Worm (Caenorhabditis elegans) whole organism, late embryonic: Measurements from ENCODE around the gene F52D10.2.

Experiments used
- C38D4.7 ChIP-seq: fragments of 200-800 bp; sonication (Bioruptor generic); optimal IDR thresholded peaks from 2 replicates; lab custom pipeline; 2018; ENCODE audit warnings: mild to moderate bottlenecking, missing genetic modification characterization, moderate library complexity, missing compliant biosample characterization
- F13H6.1 ChIP-seq: sonication (generic microtip); optimal IDR thresholded peaks from 2 replicates; lab custom pipeline; 2016; ENCODE audit warnings: missing genetic modification characterization, missing compliant biosample characterization
- ama-1 ChIP-seq: fragments of 150-350 bp; optimal IDR thresholded peaks from 2 replicates; lab custom pipeline; 2014
- ceh-9 ChIP-seq: sonication (generic microtip); optimal IDR thresholded peaks from 2 replicates; lab custom pipeline; 2016; ENCODE audit warnings: mild to moderate bottlenecking, missing genetic modification characterization, inconsistent platforms, missing compliant biosample characterization
- che-1 ChIP-seq: sonication (generic microtip); optimal IDR thresholded peaks from 2 replicates; lab custom pipeline; 2016; ENCODE audit warnings: mild to moderate bottlenecking, missing genetic modification characterization, missing compliant biosample characterization
- dve-1 ChIP-seq: sonication (generic microtip); optimal IDR thresholded peaks from 2 replicates; lab custom pipeline; 2017; ENCODE audit warnings: antibody characterized with exemption, mild to moderate bottlenecking, missing genetic modification characterization, missing compliant biosample characterization
- elt-4 ChIP-seq: sonication (generic microtip); optimal IDR thresholded peaks from 2 replicates; lab custom pipeline; 2016; ENCODE audit warnings: missing genetic modification characterization, missing compliant biosample characterization
- hlh-13 ChIP-seq: fragments of 200-800 bp; sonication (Bioruptor generic); optimal IDR thresholded peaks from 2 replicates; lab custom pipeline; 2018; ENCODE audit warnings: mild to moderate bottlenecking, missing genetic modification characterization, missing compliant biosample characterization
- lin-11 ChIP-seq: fragments of 200-800 bp; sonication (Bioruptor generic); optimal IDR thresholded peaks from 2 replicates; lab custom pipeline; 2018; ENCODE audit warnings: mild to moderate bottlenecking, missing genetic modification characterization, missing compliant biosample characterization
- nhr-11 ChIP-seq: fragments of 150-350 bp; optimal IDR thresholded peaks from 2 replicates; lab custom pipeline; 2014; ENCODE audit warnings: missing biosample characterization, missing genetic modification characterization
- pha-4 ChIP-seq: fragments of 150-350 bp; optimal IDR thresholded peaks from 2 replicates; lab custom pipeline; 2018; ENCODE audit warnings: missing biosample characterization, missing genetic modification reagents, missing genetic modification characterization
- pqm-1 ChIP-seq: sonication (generic microtip); optimal IDR thresholded peaks from 2 replicates; lab custom pipeline; 2016; ENCODE audit warnings: missing genetic modification characterization, missing compliant biosample characterization
- sox-4 ChIP-seq: sonication (generic microtip); optimal IDR thresholded peaks from 2 replicates; lab custom pipeline; 2017; ENCODE audit warnings: mild to moderate bottlenecking, missing genetic modification characterization, inconsistent platforms, missing compliant biosample characterization
- ttx-3 ChIP-seq: sonication (generic microtip); optimal IDR thresholded peaks from 2 replicates; lab custom pipeline; 2016; ENCODE audit warnings: missing genetic modification reagents, missing genetic modification characterization, missing compliant biosample characterization

DNA sequence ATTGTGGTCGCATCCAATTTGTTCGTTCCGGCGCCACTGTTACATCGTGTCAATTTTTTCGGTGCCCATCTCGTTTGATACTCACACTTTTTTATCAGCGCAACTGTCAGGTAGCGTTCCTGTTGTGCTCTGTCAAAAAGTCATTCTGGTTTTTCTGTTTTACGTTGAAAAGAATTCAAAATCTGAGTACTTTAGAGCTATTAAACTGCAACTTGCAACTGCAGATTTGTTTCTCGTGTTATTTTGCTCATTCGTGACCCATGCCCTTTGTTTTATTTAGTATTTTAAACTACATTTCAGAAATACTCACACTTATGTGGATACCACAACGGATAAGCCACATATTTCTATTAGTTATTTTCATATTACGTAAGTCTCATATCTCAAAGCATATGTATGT lies 30.9 kb downstream of the F52D10.2 start, which contains the start of gene lev-8:
- TF ChIP-seq che-1 (tag; lab: Kevin White, UChicago) (no peak), nhr-11 (tag; lab: Kevin White, UChicago) (no peak), ceh-9 (tag; lab: Kevin White, UChicago) (no peak), pha-4 (no peak), C38D4.7 (GFP tag; lab: Kevin White, UChicago) (no peak), lin-11 (tag; lab: Kevin White, UChicago) (no peak), sox-4 (no peak), ama-1 (lab: Kevin White, UChicago) (no peak), elt-4 (no peak), dve-1 (tag; lab: Kevin White, UChicago) (no peak), ttx-3 (tag; lab: Kevin White, UChicago) (no peak), pqm-1 (tag; lab: Kevin White, UChicago) (no peak), F13H6.1 (tag; lab: Kevin White, UChicago) (no peak), hlh-13 (GFP tag; lab: Kevin White, UChicago) (no peak)
